Worm (Caenorhabditis elegans): ENCODE data around the gene npr-7.

- TF ChIP-seq snpc-4 (GFP tag; optimal IDR thresholded peaks at IDR 0.05) (no peak), snpc-4 (tag; optimal IDR thresholded peaks at IDR 0.05) (no peak), bed-1 (GFP tag; IDR thresholded peaks at IDR 0.05) (no peak), let-526 (GFP tag; IDR thresholded peaks at IDR 0.05) (no peak)
Observed at ce11 chrX:9349844-9350556, 31.0 kb upstream of the npr-7 start, which contains the start of gene flp-20.

Measured in whole organism, young adult.